Worm (Caenorhabditis elegans): Measurements from ENCODE around the gene str-18.

DNA sequence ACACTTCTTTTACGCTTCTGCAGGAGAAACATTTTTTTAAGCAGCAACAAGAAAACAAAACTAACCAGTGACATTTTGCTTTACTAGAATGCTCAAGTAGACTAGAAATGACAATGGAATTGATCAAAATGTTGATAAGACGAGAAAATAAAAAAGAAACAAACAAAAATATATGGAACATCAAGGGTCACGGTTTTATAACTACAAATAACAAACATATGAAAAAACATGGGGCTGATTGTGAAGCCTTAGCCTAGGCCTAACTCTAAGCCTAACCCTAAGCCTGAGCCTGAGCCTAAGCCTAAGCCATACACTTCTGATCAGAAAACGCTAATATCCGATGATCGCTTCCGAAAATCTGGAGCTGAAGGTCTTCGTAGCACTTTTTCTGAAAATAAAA, 11.3 kb downstream of the str-18 start, which contains the start of gene Y6E2A.10:
- TF ChIP-seq unc-39 (tag; optimal IDR thresholded peaks at IDR 0.05): no peak
- no peak for TF ChIP-seq snpc-4 (tag; optimal IDR thresholded peaks at IDR 0.05)
- TF ChIP-seq fkh-10 (GFP tag; optimal IDR thresholded peaks at IDR 0.05): no peak

Data from whole organism, L3 larva.